Fruit fly (Drosophila melanogaster): Measurements from ENCODE around the gene CG13280.

Gene CG13280

DNA sequence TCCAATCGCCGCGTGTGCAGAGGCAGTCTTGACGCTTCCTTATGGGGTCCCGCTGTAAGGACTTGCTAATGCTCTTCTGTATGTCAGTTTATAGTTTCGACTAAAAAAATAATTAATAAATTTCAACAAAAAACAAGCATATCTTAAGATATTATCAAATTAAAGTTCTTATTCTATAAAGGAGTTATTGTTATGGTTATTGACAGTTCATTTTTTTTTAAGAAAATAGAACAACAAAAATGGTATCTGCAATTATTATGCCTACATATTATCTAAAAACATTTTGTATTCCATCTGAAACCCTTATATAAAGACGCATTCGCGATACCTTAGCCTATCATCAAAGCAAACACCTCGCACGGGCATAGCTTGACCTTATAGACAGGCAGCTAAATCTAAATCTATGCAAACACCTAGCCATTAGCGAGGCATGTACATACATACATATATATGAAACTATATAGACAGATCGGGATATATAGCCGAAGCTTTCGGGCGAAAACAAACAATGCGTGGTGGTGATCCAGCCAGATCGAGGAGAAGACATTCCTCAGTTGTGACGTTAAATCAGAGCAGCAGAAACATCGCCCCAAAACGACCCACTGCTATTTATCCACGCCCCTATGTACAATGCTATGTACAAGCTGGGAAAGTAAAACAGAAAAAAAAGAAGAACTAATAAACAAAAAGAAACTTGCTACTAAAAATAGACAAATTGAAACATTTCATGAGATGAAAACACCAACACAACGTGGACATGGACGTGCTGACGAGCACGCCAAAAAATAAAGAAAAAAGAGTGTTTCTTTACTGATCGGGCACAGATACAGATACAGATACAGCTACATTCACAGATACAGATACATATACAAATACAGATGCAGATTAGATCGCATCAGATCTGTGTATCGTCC, 60.1 kb downstream of the CG13280 start, which contains the start of gene ppk17:
TSS of gene ppk17 (minus strand) at position 51 of the 914 bp plus-strand sequence.
- no peak for TF ChIP-seq CG17801 (GFP tag; optimal IDR thresholded peaks at IDR 0.05; ENCODE audit: partially characterized antibody)

dm6 chr2L:16754074-16754473, 66.8 kb downstream of the CG13280 start, which contains the start of gene yellow-b:
TSS of gene yellow-b (plus strand) at chr2L:16754336.
- TF ChIP-seq CG17801 (GFP tag; optimal IDR thresholded peaks at IDR 0.05; ENCODE audit: partially characterized antibody), result no peak

- no peak for TF ChIP-seq CG17801 (GFP tag; optimal IDR thresholded peaks at IDR 0.05; ENCODE audit: partially characterized antibody)
Measured at dm6 chr2L:16752340-16752739, 68.6 kb downstream of the CG13280 start.

Measured in ovary, adult (tissue).